Worm (Caenorhabditis elegans) whole organism, L4 larva: ENCODE results near the gene C18A3.10.

ENCODE experiments used
- F49E8.2 ChIP-seq: sonication (generic microtip); optimal IDR thresholded peaks from 2 replicates; lab custom pipeline; 2016; ENCODE audit warnings: missing compliant biosample characterization, mild to moderate bottlenecking, missing genetic modification characterization, borderline replicate concordance
- hlh-30 ChIP-seq: sonication (generic microtip); optimal IDR thresholded peaks from 2 replicates; lab custom pipeline; 2017; ENCODE audit warnings: antibody characterized with exemption, mild to moderate bottlenecking, missing genetic modification characterization, missing compliant biosample characterization; ENCODE audit not compliant: insufficient read depth
- lsy-2 ChIP-seq, 2 experiments: fragments of 150-350 bp in 1 of 2; sonication (generic microtip) in 1 of 2; optimal IDR thresholded peaks; 2 replicates each; lab custom pipeline; 2014 to 2017; ENCODE audit warnings: missing biosample characterization in 2 of 2, missing genetic modification characterization in 2 of 2
- mep-1 ChIP-seq: fragments of 150-350 bp; sonication (generic microtip); optimal IDR thresholded peaks from 3 replicates; lab custom pipeline; 2014; ENCODE audit warnings: missing biosample characterization, missing genetic modification characterization
- nhr-76 ChIP-seq: fragments of 150-350 bp; optimal IDR thresholded peaks from 2 replicates; lab custom pipeline; 2014; ENCODE audit warnings: missing biosample characterization, missing genetic modification characterization

- no peak for TF ChIP-seq mep-1 (tag; lab: Kevin White, UChicago)
- no peak for TF ChIP-seq lsy-2 (tag; optimal IDR thresholded peaks at IDR 0.05; lab: Kevin White, UChicago)
- TF ChIP-seq nhr-76 = no peak
- TF ChIP-seq F49E8.2 (tag; lab: Kevin White, UChicago) = no peak
- TF ChIP-seq hlh-30 (tag; lab: Kevin White, UChicago) = no peak
Observed at ce11 chrII:5765318-5765717, 49.7 kb upstream of the C18A3.10 start, which contains the start of gene ifb-1.
